Fruit fly (Drosophila melanogaster): ENCODE data around the gene CG34164.
A peak's percentile ranks its signal among the peaks of the same experiment; 100 is the strongest.

The CG34164 gene

DNA sequence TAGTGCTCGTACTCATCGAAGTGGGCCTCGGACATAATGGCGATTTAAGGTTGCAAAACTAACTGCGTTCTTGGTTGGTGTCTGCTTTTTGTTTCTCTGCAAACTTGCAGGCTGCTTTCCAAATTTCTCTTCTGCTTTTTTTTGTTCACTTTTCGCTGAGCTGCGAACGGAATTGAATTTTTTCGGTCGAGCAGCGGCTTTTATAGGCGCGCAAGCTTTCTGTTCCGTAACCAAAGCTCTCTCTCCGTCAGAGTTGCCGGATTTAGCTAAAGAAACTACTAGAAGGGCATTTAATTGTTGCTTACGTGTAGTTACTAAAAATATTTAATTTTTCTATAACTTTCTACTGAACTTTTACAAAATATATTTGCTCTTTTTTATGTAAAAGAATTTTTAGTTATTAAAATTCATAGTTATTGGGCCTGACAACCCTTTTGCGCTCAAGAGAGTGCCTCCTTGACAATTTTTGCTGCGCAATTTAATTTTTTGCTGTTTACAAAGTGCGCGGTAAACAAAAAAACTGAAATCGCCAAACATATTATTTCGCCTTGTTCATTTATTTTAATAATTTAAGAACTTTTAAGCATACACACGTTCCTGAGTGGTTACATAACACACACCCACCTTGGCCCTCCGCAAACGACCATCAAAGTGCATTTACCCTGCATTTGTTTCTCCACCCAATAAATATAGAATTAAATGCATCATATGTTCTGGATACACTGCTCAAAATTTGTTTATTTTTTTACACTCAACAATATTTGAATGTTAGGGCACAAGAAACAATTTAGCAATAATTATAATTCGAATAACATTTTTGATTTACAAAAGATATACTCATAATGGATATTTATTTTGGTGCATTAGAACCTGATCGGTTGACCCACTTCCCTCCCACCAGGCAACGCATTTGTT lies 9.9 kb upstream of the CG34164 start, which contains the start of gene CG6770 (continued):
- TF ChIP-seq CG10267 (tag; optimal IDR thresholded peaks at IDR 0.05), result peak; percentile 74
- peak; percentile 87 for TF ChIP-seq scrt (GFP tag; optimal IDR thresholded peaks at IDR 0.05)
- peak; percentile 54; the same call in 1 of the 2 replicates for TF ChIP-seq tna (GFP tag; IDR thresholded peaks at IDR 0.05; ENCODE audit: partially characterized antibody)
- TF ChIP-seq hth (optimal IDR thresholded peaks at IDR 0.05), result no peak
- peak; percentile 2 for TF ChIP-seq CG16815 (GFP tag; optimal IDR thresholded peaks at IDR 0.05)
- peak; percentile 89 for TF ChIP-seq CG14014 (GFP tag; IDR thresholded peaks at IDR 0.05)
- no peak for TF ChIP-seq CG12236 (GFP tag; optimal IDR thresholded peaks at IDR 0.05)
- peak; percentile 91 for TF ChIP-seq caup (GFP tag; optimal IDR thresholded peaks at IDR 0.05; ENCODE audit: severe bottlenecking)
- peak; percentile 11 for TF ChIP-seq kah (GFP tag; optimal IDR thresholded peaks at IDR 0.05)
- TF ChIP-seq pho (GFP tag; optimal IDR thresholded peaks at IDR 0.05), result peak; percentile 45
- TF ChIP-seq B-H1 (GFP tag; IDR thresholded peaks at IDR 0.05), result peak; percentile 64; the same call in 1 of the 3 replicates
- peak in 1 of 2 experiments; percentile 33 for TF ChIP-seq Hr78 (GFP tag; optimal IDR thresholded peaks at IDR 0.05)
- TF ChIP-seq CG4820 (GFP tag; optimal IDR thresholded peaks at IDR 0.05), result peak; percentile 27
- TF ChIP-seq Pdp1 (GFP tag; optimal IDR thresholded peaks at IDR 0.05), result peak; percentile 7 to 97
- 0 out of 3 replicates have a peak, but pooled peaks have one; percentile 19 for TF ChIP-seq mld (GFP tag; IDR thresholded peaks at IDR 0.05; ENCODE audit: partially characterized antibody)
- 0 out of 2 replicates have a peak, but pooled peaks have one; percentile 13 for TF ChIP-seq CG8765 (GFP tag; IDR thresholded peaks at IDR 0.05)
- TF ChIP-seq slp2 (GFP tag; optimal IDR thresholded peaks at IDR 0.05), result peak; percentile 38
- TF ChIP-seq run (tag; optimal IDR thresholded peaks at IDR 0.05), result peak; percentile 72
- no peak for TF ChIP-seq slou (GFP tag; optimal IDR thresholded peaks at IDR 0.05)
- TF ChIP-seq Sry-δ (GFP tag; optimal IDR thresholded peaks at IDR 0.05), result no peak
- peak; percentile 8 for TF ChIP-seq crc (GFP tag; optimal IDR thresholded peaks at IDR 0.05)
- 0 out of 2 replicates have a peak, but pooled peaks have one; percentile 13 for TF ChIP-seq CG11085 (GFP tag; IDR thresholded peaks at IDR 0.05)
- peak; percentile 87 for TF ChIP-seq gem (tag; optimal IDR thresholded peaks at IDR 0.05)
- no peak; the same call in 1 of the 2 replicates for TF ChIP-seq amos (GFP tag; IDR thresholded peaks at IDR 0.05; ENCODE audit: partially characterized antibody)
- TF ChIP-seq CG30020 (tag; optimal IDR thresholded peaks at IDR 0.05), result peak; percentile 20
- TF ChIP-seq tx (GFP tag; optimal IDR thresholded peaks at IDR 0.05), result no peak
- peak; percentile 31 for TF ChIP-seq CG7786 (GFP tag; optimal IDR thresholded peaks at IDR 0.05)
- TF ChIP-seq CG6175 (GFP tag; IDR thresholded peaks at IDR 0.05), result 0 out of 3 replicates have a peak, but pooled peaks have one; percentile 38
- TF ChIP-seq hkb (optimal IDR thresholded peaks at IDR 0.05), result no peak
- peak; percentile 93 for TF ChIP-seq hkb (GFP tag; IDR thresholded peaks at IDR 0.05)
- peak; percentile 92 for TF ChIP-seq CG11695 (GFP tag; IDR thresholded peaks at IDR 0.05)
- no peak for TF ChIP-seq NC2α (GFP tag; optimal IDR thresholded peaks at IDR 0.05)
- peak; percentile 55 for TF ChIP-seq Nf-YA (GFP tag; IDR thresholded peaks at IDR 0.05)
- peak; percentile 48; the same call in 1 of the 2 replicates for TF ChIP-seq gt (GFP tag; IDR thresholded peaks at IDR 0.05)
- TF ChIP-seq mirr (GFP tag; optimal IDR thresholded peaks at IDR 0.05), result no peak
- TF ChIP-seq sna (GFP tag; IDR thresholded peaks at IDR 0.05; ENCODE audit: partially characterized antibody), result 0 out of 2 replicates have a peak, but pooled peaks have one; percentile 28
- TF ChIP-seq CG8388 (GFP tag; optimal IDR thresholded peaks at IDR 0.05), result peak; percentile 66
- no peak for TF ChIP-seq vnd (GFP tag; IDR thresholded peaks at IDR 0.05; ENCODE audit: partially characterized antibody)
- TF ChIP-seq CG4730 (GFP tag; IDR thresholded peaks at IDR 0.05), result peak; percentile 70
- TF ChIP-seq nom (GFP tag; optimal IDR thresholded peaks at IDR 0.05), result peak; percentile 70
- no peak for TF ChIP-seq CG14965 (GFP tag; optimal IDR thresholded peaks at IDR 0.05; ENCODE audit: borderline replicate concordance)
- TF ChIP-seq Xbp1 (GFP tag; optimal IDR thresholded peaks at IDR 0.05), result peak; percentile 71
- peak; percentile 1 for TF ChIP-seq shn (GFP tag; optimal IDR thresholded peaks at IDR 0.05)
- peak; percentile 62 for TF ChIP-seq ara (GFP tag; IDR thresholded peaks at IDR 0.05)
- peak; percentile 28 for TF ChIP-seq zf30C (GFP tag; optimal IDR thresholded peaks at IDR 0.05)
- peak; percentile 63 for TF ChIP-seq Deaf1 (tag; optimal IDR thresholded peaks at IDR 0.05)
- TF ChIP-seq Dfd (GFP tag; optimal IDR thresholded peaks at IDR 0.05), result no peak
- TF ChIP-seq CG14050 (GFP tag; IDR thresholded peaks at IDR 0.05), result peak; percentile 82
